Fruit fly (Drosophila melanogaster) Kc167 (cell line): ENCODE measurements around the gene CG31274.

Source experiments
- Myc ChIP-seq: fragments of >200 bp; optimal IDR thresholded peaks from 2 replicates; lab custom pipeline; 2017; ENCODE audit warnings: missing external identifiers
- Sin3A ChIP-seq: fragments of >200 bp; optimal IDR thresholded peaks from 2 replicates; lab custom pipeline; 2018; ENCODE audit warnings: missing external identifiers
- h ChIP-seq: fragments of >200 bp; optimal IDR thresholded peaks from 3 replicates; lab custom pipeline; 2018; ENCODE audit warnings: missing external identifiers
- insv ChIP-seq: fragments of >200 bp; optimal IDR thresholded peaks from 3 replicates; lab custom pipeline; 2018; ENCODE audit warnings: missing external identifiers
- psq ChIP-seq: fragments of >200 bp; optimal IDR thresholded peaks from 2 replicates; lab custom pipeline; 2017; ENCODE audit warnings: missing external identifiers
- ttk ChIP-seq: sonication (Bioruptor generic); optimal IDR thresholded peaks from 2 replicates; lab custom pipeline; 2017; ENCODE audit warnings: missing external identifiers

CG31274 gene

DNA sequence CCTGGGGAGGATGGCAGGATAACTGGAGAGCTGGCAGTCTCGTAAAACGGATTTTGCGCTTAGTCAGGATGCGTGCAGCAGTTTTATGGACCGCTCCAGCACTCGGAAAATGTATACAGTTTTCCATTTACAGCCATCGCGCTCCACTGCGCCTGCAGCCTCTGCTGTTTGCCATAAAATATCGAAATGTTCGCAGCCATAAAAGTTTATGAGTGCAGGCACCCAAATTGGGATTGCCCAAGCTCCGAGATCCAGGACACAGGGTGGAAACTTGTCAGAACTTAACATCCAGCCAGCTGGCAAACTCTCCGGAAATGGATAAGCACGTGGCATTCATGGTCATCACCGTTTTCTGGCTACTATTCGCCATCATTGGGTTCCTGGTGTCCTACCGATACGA lies 17.9 kb upstream of the CG31274 start, which contains the start of gene VhaM9.7-d:
Gene VhaM9.7-d, plus strand, starts transcription at position 301 of the 400 bp plus-strand sequence.
- TF ChIP-seq h (lab: Kevin White, UChicago) (no peak), ttk (lab: Kevin White, UChicago) (no peak), psq (no peak), Myc (lab: Kevin White, UChicago) (no peak), insv (lab: Kevin White, UChicago) (no peak), Sin3A (lab: Kevin White, UChicago) (no peak)

- TF ChIP-seq Sin3A (lab: Kevin White, UChicago) (no peak), h (lab: Kevin White, UChicago) (no peak), ttk (lab: Kevin White, UChicago) (no peak), Myc (lab: Kevin White, UChicago) (no peak), psq (no peak), insv (lab: Kevin White, UChicago) (no peak)
Measured at dm6 chr3R:16977745-16978305, 15.0 kb upstream of the CG31274 start, which contains the start of gene Actn3. Gene Actn3, minus strand, starts transcription at chr3R:16977795.

DNA sequence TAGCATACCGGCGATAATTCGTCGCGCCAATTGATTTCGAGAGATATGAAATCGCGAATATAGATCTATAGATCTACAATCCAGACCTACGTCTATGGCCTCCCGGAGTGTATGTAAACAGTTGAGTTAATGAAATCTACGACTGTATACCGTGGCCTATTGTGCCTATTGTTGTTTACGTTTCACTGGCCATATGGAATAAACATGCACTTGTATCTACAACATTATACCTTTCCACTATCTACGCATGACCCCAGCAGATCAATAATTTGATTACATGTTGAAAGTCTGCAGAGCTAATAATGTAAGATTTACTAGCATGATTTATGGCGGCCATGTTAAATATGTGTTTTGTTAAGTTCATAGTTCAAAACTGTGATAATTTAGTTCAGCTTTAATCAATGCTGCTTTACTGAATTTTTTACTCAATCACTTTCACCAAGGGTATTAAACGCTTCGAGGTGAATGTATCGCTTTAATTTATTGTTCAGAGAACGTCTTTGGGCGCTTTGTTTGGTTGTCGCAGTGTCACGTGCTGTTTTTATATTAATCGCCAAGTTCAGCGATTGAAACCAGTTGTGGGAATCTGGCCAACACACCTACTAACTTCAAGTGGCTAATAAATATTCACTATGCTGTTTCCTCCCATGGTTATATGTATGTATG lies 11.7 kb upstream of the CG31274 start:
- TF ChIP-seq Myc (lab: Kevin White, UChicago), result no peak
- no peak for TF ChIP-seq h (lab: Kevin White, UChicago)
- no peak for TF ChIP-seq insv (lab: Kevin White, UChicago)
- TF ChIP-seq psq, result no peak
- no peak for TF ChIP-seq Sin3A (lab: Kevin White, UChicago)
- TF ChIP-seq ttk (lab: Kevin White, UChicago), result no peak

DNA sequence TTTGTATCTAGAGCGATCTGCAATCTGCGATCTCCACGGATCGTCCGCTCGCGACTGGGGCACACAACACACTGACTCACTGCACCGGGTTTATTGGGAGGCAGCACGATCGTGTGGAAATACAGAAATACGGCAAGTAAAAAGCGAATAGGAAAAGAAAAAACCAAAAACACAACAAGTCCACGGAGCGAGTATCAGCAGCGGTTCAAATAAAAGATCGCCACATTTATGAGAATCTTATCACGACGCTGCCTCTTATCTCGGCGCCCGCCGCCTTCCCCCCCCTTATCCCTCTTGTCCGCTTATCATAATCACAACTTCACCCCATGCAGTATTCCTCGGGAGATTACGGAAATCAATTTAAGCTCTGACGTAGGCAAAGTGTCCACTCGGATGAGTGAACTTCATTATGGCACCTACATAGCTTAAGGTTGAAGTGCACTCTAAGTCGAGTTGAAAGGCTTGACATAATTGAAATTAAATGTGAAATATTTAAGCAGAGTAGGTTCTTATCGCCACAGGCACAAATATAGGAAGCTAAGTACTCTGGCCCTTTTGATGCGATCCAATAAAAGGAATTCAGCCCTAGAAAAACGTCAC lies 10.6 kb upstream of the CG31274 start, which contains the start of gene AhcyL2:
Gene AhcyL2, minus strand, starts transcription at position 51 of the 600 bp plus-strand sequence.
- TF ChIP-seq h (lab: Kevin White, UChicago) (no peak), psq (no peak), Myc (lab: Kevin White, UChicago) (no peak), insv (lab: Kevin White, UChicago) (no peak), Sin3A (lab: Kevin White, UChicago) (no peak), ttk (lab: Kevin White, UChicago) (no peak)

dm6 chr3R:16983001-16983400 lies 9.8 kb upstream of the CG31274 start:
- TF ChIP-seq psq (no peak), insv (lab: Kevin White, UChicago) (no peak), Sin3A (lab: Kevin White, UChicago) (no peak), ttk (lab: Kevin White, UChicago) (no peak), h (lab: Kevin White, UChicago) (no peak), Myc (lab: Kevin White, UChicago) (no peak)

DNA sequence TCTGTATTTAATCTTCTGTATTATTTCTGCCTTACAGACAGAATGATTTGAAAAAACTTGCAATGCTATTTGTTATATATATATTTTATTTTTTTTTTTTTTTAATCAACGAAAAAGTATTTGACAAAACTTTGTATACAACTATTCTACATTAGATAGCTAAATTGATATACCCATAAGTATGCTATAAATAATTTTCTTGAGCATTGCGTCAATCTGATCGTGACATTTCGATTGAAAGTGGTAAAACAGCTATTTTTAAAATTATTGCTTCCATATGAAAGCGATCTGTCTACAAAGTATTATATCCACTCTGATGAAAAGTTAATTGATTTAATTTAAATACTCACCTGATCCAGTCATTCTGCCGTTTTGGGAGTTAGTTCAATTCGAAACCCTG lies 8.6 kb upstream of the CG31274 start:
- TF ChIP-seq Sin3A (lab: Kevin White, UChicago), result no peak

dm6 chr3R:16985547-16985946 lies 7.3 kb upstream of the CG31274 start:
- no peak for TF ChIP-seq psq
- TF ChIP-seq Myc (lab: Kevin White, UChicago), result no peak
- TF ChIP-seq h (lab: Kevin White, UChicago), result no peak
- no peak for TF ChIP-seq insv (lab: Kevin White, UChicago)
- TF ChIP-seq ttk (lab: Kevin White, UChicago), result no peak
- TF ChIP-seq Sin3A (lab: Kevin White, UChicago), result no peak

- TF ChIP-seq Sin3A (lab: Kevin White, UChicago), result no peak
- TF ChIP-seq psq, result no peak
- no peak for TF ChIP-seq Myc (lab: Kevin White, UChicago)
- TF ChIP-seq h (lab: Kevin White, UChicago), result no peak
- no peak for TF ChIP-seq ttk (lab: Kevin White, UChicago)
- TF ChIP-seq insv (lab: Kevin White, UChicago), result no peak
Measured at dm6 chr3R:16986181-16987074, 6.4 kb upstream of the CG31274 start.

dm6 chr3R:16987220-16987923 lies 5.4 kb upstream of the CG31274 start, which contains the start of gene CG18622:
Gene CG18622, minus strand, starts transcription at chr3R:16987732.
- no peak for TF ChIP-seq Myc (lab: Kevin White, UChicago)
- TF ChIP-seq psq, result no peak
- no peak for TF ChIP-seq Sin3A (lab: Kevin White, UChicago)
- TF ChIP-seq insv (lab: Kevin White, UChicago), result no peak
- TF ChIP-seq ttk (lab: Kevin White, UChicago), result no peak
- no peak for TF ChIP-seq h (lab: Kevin White, UChicago)

dm6 chr3R:16987924-16988298 lies 4.9 kb upstream of the CG31274 start:
- no peak for TF ChIP-seq insv (lab: Kevin White, UChicago)
- TF ChIP-seq Sin3A (lab: Kevin White, UChicago), result no peak
- TF ChIP-seq ttk (lab: Kevin White, UChicago), result no peak
- TF ChIP-seq h (lab: Kevin White, UChicago), result no peak
